Fruit fly (Drosophila melanogaster) whole organism, adult: Measurements from ENCODE around the gene mei-9.
A peak's percentile ranks its signal among the peaks of the same experiment; 100 is the strongest.
"Not testable (repeated sequence)": the region's sequence is repeated elsewhere in the genome, so short reads cannot be mapped to it uniquely, and the experiment has no call there.

ENCODE experiments used
- CG11617 ChIP-seq: fragments of 200-800 bp; sonication (Bioruptor generic); optimal IDR thresholded peaks from 2 replicates; lab custom pipeline; 2017; ENCODE audit warnings: mild to moderate bottlenecking, missing biosample characterization, missing genetic modification reagents, missing genetic modification characterization
- CG12768 ChIP-seq: fragments of 200-800 bp; sonication (Bioruptor generic); optimal IDR thresholded peaks from 2 replicates; lab custom pipeline; 2017; ENCODE audit warnings: missing biosample characterization, missing genetic modification characterization, mild to moderate bottlenecking, moderate library complexity, missing genetic modification reagents
- CG14711 ChIP-seq: fragments of 200-800 bp; sonication (Bioruptor generic); optimal IDR thresholded peaks from 2 replicates; lab custom pipeline; 2018; ENCODE audit warnings: missing biosample characterization, mild to moderate bottlenecking, missing genetic modification characterization, moderate library complexity
- CG1620 ChIP-seq: fragments of 200-800 bp; sonication (Bioruptor generic); optimal IDR thresholded peaks from 2 replicates; lab custom pipeline; 2016; ENCODE audit warnings: missing biosample characterization, missing genetic modification characterization
- CG33017 ChIP-seq: fragments of 200-800 bp; sonication (Bioruptor generic); optimal IDR thresholded peaks from 2 replicates; lab custom pipeline; 2018; ENCODE audit warnings: missing biosample characterization, mild to moderate bottlenecking, missing genetic modification characterization, moderate library complexity
- CG5204 ChIP-seq: fragments of 200-800 bp; sonication (Bioruptor generic); optimal IDR thresholded peaks from 2 replicates; lab custom pipeline; 2016; ENCODE audit warnings: missing biosample characterization, missing genetic modification characterization
- CG7045 ChIP-seq: fragments of 200-800 bp; sonication (Bioruptor generic); optimal IDR thresholded peaks from 2 replicates; lab custom pipeline; 2017; ENCODE audit warnings: missing biosample characterization, mild to moderate bottlenecking, missing genetic modification characterization
- CG7101 ChIP-seq: fragments of 200-800 bp; sonication (Bioruptor generic); optimal IDR thresholded peaks from 2 replicates; lab custom pipeline; 2018; ENCODE audit warnings: missing biosample characterization, mild to moderate bottlenecking, missing genetic modification characterization, moderate library complexity
- Clk ChIP-seq: fragments of 200-800 bp; sonication (Bioruptor generic); optimal IDR thresholded peaks from 2 replicates; lab custom pipeline; 2017; ENCODE audit warnings: missing biosample characterization, missing genetic modification characterization
- Crg-1 ChIP-seq: fragments of 200-800 bp; sonication (Bioruptor generic); optimal IDR thresholded peaks from 2 replicates; lab custom pipeline; 2016; ENCODE audit warnings: missing biosample characterization, missing genetic modification characterization
- Hr96 ChIP-seq: fragments of 200-800 bp; sonication (Bioruptor generic); optimal IDR thresholded peaks from 2 replicates; lab custom pipeline; 2016; ENCODE audit warnings: missing biosample characterization, missing genetic modification characterization
- Mnt ChIP-seq: fragments of 200-800 bp; sonication (Bioruptor generic); optimal IDR thresholded peaks from 2 replicates; lab custom pipeline; 2016; ENCODE audit warnings: missing biosample characterization, mild to moderate bottlenecking, missing genetic modification characterization
- bab1 ChIP-seq: fragments of 200-800 bp; sonication (Bioruptor generic); optimal IDR thresholded peaks from 3 replicates; lab custom pipeline; 2019; ENCODE audit warnings: missing biosample characterization, mild to moderate bottlenecking, missing genetic modification characterization, moderate library complexity
- cic ChIP-seq: fragments of 200-800 bp; sonication (Bioruptor generic); optimal IDR thresholded peaks from 2 replicates; lab custom pipeline; 2017; ENCODE audit warnings: missing biosample characterization, mild to moderate bottlenecking, missing genetic modification characterization, moderate library complexity
- cnc ChIP-seq, 2 experiments: fragments of >200 bp; optimal IDR thresholded peaks; 2 replicates each; lab custom pipeline; 2017
- kay ChIP-seq: fragments of 200-800 bp; sonication (Bioruptor generic); peaks from one replicate; lab custom pipeline; 2016; ENCODE audit warnings: missing biosample characterization, missing genetic modification characterization, borderline replicate concordance
- ovo ChIP-seq: fragments of 200-800 bp; sonication (Bioruptor generic); optimal IDR thresholded peaks from 2 replicates; lab custom pipeline; 2016; ENCODE audit warnings: missing biosample characterization, missing genetic modification characterization
- pad ChIP-seq: fragments of 200-800 bp; sonication (Bioruptor generic); optimal IDR thresholded peaks from 3 replicates; lab custom pipeline; 2017; ENCODE audit warnings: missing biosample characterization, missing genetic modification characterization, mild to moderate bottlenecking, moderate library complexity, missing genetic modification reagents
- tj ChIP-seq: fragments of 200-800 bp; sonication (Bioruptor generic); optimal IDR thresholded peaks from 3 replicates; lab custom pipeline; 2017; ENCODE audit warnings: missing biosample characterization, mild to moderate bottlenecking, missing genetic modification characterization, moderate library complexity
- toe ChIP-seq: fragments of 200-800 bp; sonication (Bioruptor generic); optimal IDR thresholded peaks from 2 replicates; lab custom pipeline; 2016; ENCODE audit warnings: missing biosample characterization, missing genetic modification characterization

mei-9 gene

DNA sequence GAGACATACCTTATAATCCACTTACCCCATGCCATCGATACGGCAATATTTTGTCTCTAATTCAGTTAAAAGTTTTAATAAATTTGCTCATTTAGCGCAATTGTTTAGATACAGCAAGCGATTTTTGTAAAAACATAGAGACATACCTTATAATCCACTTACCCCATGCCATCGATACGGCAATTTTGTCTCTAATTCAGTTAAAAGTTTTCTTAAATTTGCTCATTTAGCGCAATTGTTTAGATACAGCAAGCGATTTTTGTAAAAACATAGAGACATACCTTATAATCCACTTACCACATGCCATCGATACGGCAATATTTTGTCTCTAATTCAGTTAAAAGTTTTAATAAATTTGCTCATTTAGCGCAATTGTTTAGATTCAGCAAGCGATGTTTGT is at the start of gene mei-9:
mei-9 (minus strand) TSS at position 101 of the 400 bp plus-strand sequence.
- not testable (repeated sequence) for TF ChIP-seq CG14711 (tag; lab: Kevin White, UChicago); kay (GFP tag; lab: Kevin White, UChicago); CG11617 (GFP tag; lab: Kevin White, UChicago)

DNA sequence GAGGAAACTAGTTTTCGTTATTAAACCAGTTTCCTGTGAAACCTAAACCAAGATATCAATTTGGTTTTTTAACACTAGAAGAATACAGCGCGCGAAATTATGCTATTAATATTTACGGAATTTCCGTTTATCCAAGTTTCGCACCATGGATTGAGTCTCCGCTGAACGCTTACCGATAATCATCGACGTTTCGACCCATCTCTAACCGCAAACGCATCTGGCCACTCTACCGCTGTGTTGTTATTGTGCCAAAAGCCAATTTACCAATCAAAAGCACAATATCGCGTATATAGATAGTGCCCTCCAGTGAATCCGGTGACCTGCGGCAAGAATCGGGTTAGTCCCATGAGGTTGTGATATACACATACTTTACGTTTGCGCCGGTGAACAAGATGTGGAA is 47.6 kb upstream of the mei-9 start, which contains the start of gene CG3626:
CG3626 (plus strand) TSS at position 222 of the 400 bp plus-strand sequence.
- no peak for TF ChIP-seq Hr96 (GFP tag; lab: Kevin White, UChicago)
- TF ChIP-seq Clk (GFP tag; lab: Kevin White, UChicago) = no peak
- peak; percentile 53 for TF ChIP-seq bab1 (GFP tag; lab: Kevin White, UChicago)
- no peak for TF ChIP-seq Mnt (GFP tag; lab: Kevin White, UChicago)
- peak; percentile 37 for TF ChIP-seq CG7101 (tag; lab: Kevin White, UChicago)
- TF ChIP-seq CG12768 (GFP tag; lab: Kevin White, UChicago) = no peak
- no peak for TF ChIP-seq cnc (optimal IDR thresholded peaks at IDR 0.05; lab: Kevin White, UChicago)

DNA sequence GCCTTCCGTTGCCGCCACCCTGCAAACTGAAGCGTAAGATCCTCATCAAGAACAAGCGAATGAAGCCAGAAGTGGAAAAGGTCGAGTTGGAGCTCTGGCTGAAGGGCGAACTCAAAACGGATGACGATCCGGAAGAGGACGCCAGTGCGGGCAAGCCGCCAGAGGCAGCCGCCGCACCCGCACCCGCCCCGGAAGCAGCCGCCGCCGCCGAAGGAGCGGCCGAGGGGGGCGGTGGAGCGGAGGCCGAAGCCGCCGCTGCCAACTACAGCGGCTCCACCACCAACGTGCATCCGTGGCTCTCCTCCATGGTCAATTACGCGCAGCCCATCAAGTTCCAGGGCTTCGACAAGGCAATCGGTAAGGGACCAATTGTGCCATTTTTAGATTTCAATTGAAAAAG is 39.9 kb upstream of the mei-9 start:
- no peak for TF ChIP-seq pad (GFP tag; lab: Kevin White, UChicago)
- no peak for TF ChIP-seq CG14711 (tag; lab: Kevin White, UChicago)
- TF ChIP-seq tj (GFP tag; lab: Kevin White, UChicago) = no peak
- TF ChIP-seq CG7101 (tag; lab: Kevin White, UChicago) = no peak
- TF ChIP-seq CG33017 (tag; lab: Kevin White, UChicago) = no peak
- no peak for TF ChIP-seq cic
- TF ChIP-seq kay (GFP tag; lab: Kevin White, UChicago) = no peak
- no peak for TF ChIP-seq Clk (GFP tag; lab: Kevin White, UChicago)
- no peak for TF ChIP-seq Mnt (GFP tag; lab: Kevin White, UChicago)
- no peak for TF ChIP-seq CG12768 (GFP tag; lab: Kevin White, UChicago)

DNA sequence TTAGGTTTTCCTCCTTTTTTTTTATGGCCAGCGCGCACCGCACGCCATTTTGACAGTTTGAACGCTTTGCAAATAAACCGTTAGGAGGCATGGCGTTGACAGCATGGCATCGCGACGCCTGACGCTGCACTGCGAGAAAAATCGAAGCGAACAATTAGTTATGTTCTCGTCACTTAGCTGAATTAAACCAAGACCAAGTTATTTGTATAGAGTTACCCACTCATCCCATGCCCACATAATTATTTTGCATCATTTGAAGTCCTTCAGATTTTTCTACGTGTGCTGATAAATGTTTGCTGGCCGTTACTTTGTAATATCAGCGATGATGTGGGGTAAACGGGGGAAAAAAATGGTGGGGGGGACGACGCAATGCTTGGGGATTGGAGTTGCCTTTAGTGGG is 11.2 kb upstream of the mei-9 start:
- TF ChIP-seq ovo (GFP tag; lab: Kevin White, UChicago) = no peak
- TF ChIP-seq bab1 (GFP tag; lab: Kevin White, UChicago) = no peak
- no peak for TF ChIP-seq CG14711 (tag; lab: Kevin White, UChicago)
- TF ChIP-seq tj (GFP tag; lab: Kevin White, UChicago) = no peak
- no peak for TF ChIP-seq toe (GFP tag; lab: Kevin White, UChicago)
- no peak for TF ChIP-seq pad (GFP tag; lab: Kevin White, UChicago)
- no peak for TF ChIP-seq CG7101 (tag; lab: Kevin White, UChicago)
- TF ChIP-seq Clk (GFP tag; lab: Kevin White, UChicago) = no peak
- no peak for TF ChIP-seq cnc (optimal IDR thresholded peaks at IDR 0.05; lab: Kevin White, UChicago)
- TF ChIP-seq cic = no peak

DNA sequence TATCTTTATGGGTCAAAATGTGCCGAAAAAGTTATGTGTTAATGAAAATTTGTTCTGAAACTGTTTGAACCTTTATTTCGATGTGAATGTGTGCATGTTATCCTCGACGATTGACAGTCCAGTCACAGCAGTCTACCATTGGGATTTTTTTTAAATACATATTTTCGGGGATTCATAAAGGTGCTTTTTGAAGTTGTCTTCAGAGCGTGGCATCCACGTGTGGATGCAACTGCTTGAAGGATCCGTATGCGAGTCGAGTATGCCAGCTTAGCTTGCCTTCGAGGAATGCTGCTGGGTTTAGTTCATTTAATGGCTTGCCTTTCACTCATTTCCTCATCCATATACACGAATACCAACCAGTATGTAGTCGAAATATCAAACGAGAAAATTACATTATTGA is 10.8 kb upstream of the mei-9 start, which contains the start of gene CG12693:
CG12693 (minus strand) TSS at position 101 of the 400 bp plus-strand sequence.
- no peak for TF ChIP-seq Hr96 (GFP tag; lab: Kevin White, UChicago)
- no peak for TF ChIP-seq CG12768 (GFP tag; lab: Kevin White, UChicago)
- TF ChIP-seq bab1 (GFP tag; lab: Kevin White, UChicago) = no peak
- no peak for TF ChIP-seq cic
- no peak for TF ChIP-seq ovo (GFP tag; lab: Kevin White, UChicago)
- TF ChIP-seq toe (GFP tag; lab: Kevin White, UChicago) = no peak
- TF ChIP-seq CG1620 (GFP tag; lab: Kevin White, UChicago) = no peak

DNA sequence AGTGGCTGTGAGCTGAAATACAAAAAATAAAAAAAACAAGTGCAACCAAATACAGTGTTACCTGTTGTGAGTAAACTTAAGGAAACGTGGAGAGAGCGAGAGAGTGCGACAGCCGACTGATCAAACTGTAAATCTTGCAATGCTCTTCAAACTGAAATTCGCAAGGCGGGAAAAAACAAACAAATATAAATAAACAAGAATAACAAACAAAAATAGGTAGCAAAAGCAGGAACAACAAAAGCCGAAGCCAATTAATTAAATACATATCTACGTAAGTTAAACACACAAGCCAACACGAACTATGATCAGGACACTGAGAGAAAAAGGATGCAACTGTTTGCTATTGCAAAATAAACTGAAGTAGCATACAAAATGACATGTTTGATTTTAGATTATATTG is 6.7 kb upstream of the mei-9 start:
- TF ChIP-seq Crg-1 (GFP tag; lab: Kevin White, UChicago) = no peak
- TF ChIP-seq CG12768 (GFP tag; lab: Kevin White, UChicago) = no peak
- TF ChIP-seq CG7101 (tag; lab: Kevin White, UChicago) = peak; percentile 51
- TF ChIP-seq toe (GFP tag; lab: Kevin White, UChicago) = peak; percentile 1
- TF ChIP-seq CG1620 (GFP tag; lab: Kevin White, UChicago) = peak; percentile 19
- no peak for TF ChIP-seq Mnt (GFP tag; lab: Kevin White, UChicago)
- TF ChIP-seq CG14711 (tag; lab: Kevin White, UChicago) = no peak
- TF ChIP-seq Clk (GFP tag; lab: Kevin White, UChicago) = no peak
- TF ChIP-seq bab1 (GFP tag; lab: Kevin White, UChicago) = no peak
- no peak for TF ChIP-seq cic
- no peak for TF ChIP-seq CG11617 (GFP tag; lab: Kevin White, UChicago)
- TF ChIP-seq CG33017 (tag; lab: Kevin White, UChicago) = no peak
- TF ChIP-seq kay (GFP tag; lab: Kevin White, UChicago) = no peak
- no peak for TF ChIP-seq Hr96 (GFP tag; lab: Kevin White, UChicago)
- no peak for TF ChIP-seq CG7045 (GFP tag; lab: Kevin White, UChicago)
- TF ChIP-seq CG5204 (GFP tag; lab: Kevin White, UChicago) = peak; percentile 28
- no peak for TF ChIP-seq tj (GFP tag; lab: Kevin White, UChicago)
- TF ChIP-seq pad (GFP tag; lab: Kevin White, UChicago) = no peak

DNA sequence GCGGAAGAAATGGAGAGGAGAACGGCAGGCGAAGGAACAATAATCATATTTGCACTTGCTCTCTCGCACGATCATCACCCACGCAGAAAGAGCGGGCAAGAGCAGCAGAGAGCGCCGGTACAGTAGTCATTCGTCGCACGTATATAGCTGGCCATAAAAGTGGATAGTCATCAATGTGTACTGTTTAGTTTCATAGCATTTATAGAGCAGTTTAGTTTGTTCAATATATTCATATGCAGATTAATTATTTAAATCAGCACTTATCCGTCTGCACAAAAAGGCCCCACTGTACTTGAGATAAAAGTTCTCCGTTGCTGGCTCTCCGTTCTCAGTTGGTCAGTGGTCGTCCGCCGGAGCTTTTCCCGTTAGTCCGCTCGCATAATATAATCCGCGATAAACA is 6.2 kb upstream of the mei-9 start:
- TF ChIP-seq CG11617 (GFP tag; lab: Kevin White, UChicago) (peak; percentile 99), tj (GFP tag; lab: Kevin White, UChicago) (peak; percentile 96), ovo (GFP tag; lab: Kevin White, UChicago) (peak; percentile 98), cnc (optimal IDR thresholded peaks at IDR 0.05; lab: Kevin White, UChicago) (peak in 1 of 2 experiments; percentile 7), CG14711 (tag; lab: Kevin White, UChicago) (peak; percentile 99), kay (GFP tag; lab: Kevin White, UChicago) (peak; percentile 96), Clk (GFP tag; lab: Kevin White, UChicago) (peak; percentile 98), CG7101 (tag; lab: Kevin White, UChicago) (peak; percentile 100), cic (peak; percentile 92), CG12768 (GFP tag; lab: Kevin White, UChicago) (peak; percentile 99), Hr96 (GFP tag; lab: Kevin White, UChicago) (peak; percentile 100), toe (GFP tag; lab: Kevin White, UChicago) (peak; percentile 98), Mnt (GFP tag; lab: Kevin White, UChicago) (peak; percentile 97), CG7045 (GFP tag; lab: Kevin White, UChicago) (peak; percentile 98), pad (GFP tag; lab: Kevin White, UChicago) (peak; percentile 97), CG5204 (GFP tag; lab: Kevin White, UChicago) (peak; percentile 98), CG33017 (tag; lab: Kevin White, UChicago) (peak; percentile 98), Crg-1 (GFP tag; lab: Kevin White, UChicago) (peak; percentile 99), CG1620 (GFP tag; lab: Kevin White, UChicago) (peak; percentile 100), bab1 (GFP tag; lab: Kevin White, UChicago) (peak; percentile 100)
